Fruit fly (Drosophila melanogaster): Measurements from ENCODE around the gene Ir75a.

The Ir75a gene

dm6 chr3L:17808597-17809213 is 9.0 kb downstream of the Ir75a start, which contains the start of gene CG32191 (continued):
- no peak for TF ChIP-seq dimm (GFP tag; IDR thresholded peaks at IDR 0.05)
- TF ChIP-seq CG15011 (GFP tag; optimal IDR thresholded peaks at IDR 0.05): peak; percentile 23
- TF ChIP-seq NC2α (GFP tag; optimal IDR thresholded peaks at IDR 0.05): no peak
- TF ChIP-seq CG6854 (GFP tag; optimal IDR thresholded peaks at IDR 0.05): peak; percentile 11
- no peak for TF ChIP-seq CG4820 (GFP tag; optimal IDR thresholded peaks at IDR 0.05)
- TF ChIP-seq CG11695 (GFP tag; IDR thresholded peaks at IDR 0.05): 0 out of 3 replicates have a peak, but pooled peaks have one; percentile 11
- peak; percentile 52 for TF ChIP-seq Asciz (GFP tag; optimal IDR thresholded peaks at IDR 0.05)
- no peak for TF ChIP-seq D19A (tag; optimal IDR thresholded peaks at IDR 0.05)
- no peak for TF ChIP-seq Mes4 (GFP tag; optimal IDR thresholded peaks at IDR 0.05)
- TF ChIP-seq Hsf (GFP tag; optimal IDR thresholded peaks at IDR 0.05): no peak
- peak; percentile 29 for TF ChIP-seq sug (tag; optimal IDR thresholded peaks at IDR 0.05)
- TF ChIP-seq CG11504 (tag; optimal IDR thresholded peaks at IDR 0.05): no peak
- no peak for TF ChIP-seq E2f1 (GFP tag; IDR thresholded peaks at IDR 0.05)
- TF ChIP-seq CG15514 (GFP tag; optimal IDR thresholded peaks at IDR 0.05): peak; percentile 48
- peak; percentile 37 for TF ChIP-seq HHEX (GFP tag; optimal IDR thresholded peaks at IDR 0.05)
- TF ChIP-seq lab (GFP tag; optimal IDR thresholded peaks at IDR 0.05): peak; percentile 79
- no peak for TF ChIP-seq vnd (GFP tag; IDR thresholded peaks at IDR 0.05; ENCODE audit: partially characterized antibody)
- peak in 1 of 2 experiments; percentile 93 for TF ChIP-seq Pdp1 (GFP tag; optimal IDR thresholded peaks at IDR 0.05)
- peak; percentile 59 for TF ChIP-seq CG9437 (GFP tag; optimal IDR thresholded peaks at IDR 0.05)
- TF ChIP-seq CG10543 (GFP tag; optimal IDR thresholded peaks at IDR 0.05): peak; percentile 44
- 0 out of 4 replicates have a peak, but pooled peaks have one; percentile 37 for TF ChIP-seq chinmo (GFP tag; IDR thresholded peaks at IDR 0.05; ENCODE audit: partially characterized antibody)
- TF ChIP-seq Stat92E (GFP tag; optimal IDR thresholded peaks at IDR 0.05): no peak
- no peak for TF ChIP-seq pho (GFP tag; optimal IDR thresholded peaks at IDR 0.05)
- no peak for TF ChIP-seq CG6765 (GFP tag; optimal IDR thresholded peaks at IDR 0.05)
- TF ChIP-seq Mad (GFP tag; optimal IDR thresholded peaks at IDR 0.05): no peak
- peak; percentile 2 for TF ChIP-seq CrebB (tag; optimal IDR thresholded peaks at IDR 0.05)
- peak; percentile 95 for TF ChIP-seq CG5180 (GFP tag; optimal IDR thresholded peaks at IDR 0.05)
- TF ChIP-seq ATbp (GFP tag; optimal IDR thresholded peaks at IDR 0.05): peak; percentile 70
- no peak for TF ChIP-seq CG6254 (GFP tag; optimal IDR thresholded peaks at IDR 0.05)
- no peak for TF ChIP-seq peb (GFP tag; IDR thresholded peaks at IDR 0.05)
- no peak for TF ChIP-seq schlank (tag; optimal IDR thresholded peaks at IDR 0.05)
- TF ChIP-seq phol (tag; optimal IDR thresholded peaks at IDR 0.05): no peak
- TF ChIP-seq Elba2 (GFP tag; optimal IDR thresholded peaks at IDR 0.05): no peak
- TF ChIP-seq CG3726 (GFP tag; IDR thresholded peaks at IDR 0.05): no peak
- no peak for TF ChIP-seq HLH54F (GFP tag; optimal IDR thresholded peaks at IDR 0.05)
- TF ChIP-seq ci (GFP tag; IDR thresholded peaks at IDR 0.05): 0 out of 3 replicates have a peak, but pooled peaks have one; percentile 31
- no peak for TF ChIP-seq CG30431 (GFP tag; optimal IDR thresholded peaks at IDR 0.05)
- TF ChIP-seq Dip3 (GFP tag; optimal IDR thresholded peaks at IDR 0.05): no peak
- no peak for TF ChIP-seq ato (GFP tag; IDR thresholded peaks at IDR 0.05; ENCODE audit: partially characterized antibody)
- TF ChIP-seq CG8290 (GFP tag; optimal IDR thresholded peaks at IDR 0.05): no peak
- TF ChIP-seq CG8290 (tag; optimal IDR thresholded peaks at IDR 0.05): peak in 1 of 2 experiments; percentile 53
- TF ChIP-seq dysf (GFP tag; IDR thresholded peaks at IDR 0.05): no peak
- no peak for TF ChIP-seq chm (GFP tag; IDR thresholded peaks at IDR 0.05)
- TF ChIP-seq Hmr (GFP tag; optimal IDR thresholded peaks at IDR 0.05): peak; percentile 59
- TF ChIP-seq Jarid2 (GFP tag; optimal IDR thresholded peaks at IDR 0.05): peak; percentile 27
- no peak for TF ChIP-seq Atf3 (GFP tag; optimal IDR thresholded peaks at IDR 0.05)
- peak; percentile 16; the same call in 1 of the 3 replicates for TF ChIP-seq CG34422 (GFP tag; IDR thresholded peaks at IDR 0.05)
- no peak for TF ChIP-seq cwo (GFP tag; optimal IDR thresholded peaks at IDR 0.05)
- 0 out of 2 replicates have a peak, but pooled peaks have one; percentile 23 for TF ChIP-seq CG32532 (GFP tag; IDR thresholded peaks at IDR 0.05)

All from whole organism, embryonic.